Fruit fly (Drosophila melanogaster): ENCODE measurements around the gene TwdlG.
A peak's percentile ranks its signal among the peaks of the same experiment; 100 is the strongest.

Gene TwdlG

dm6 chr3R:4220780-4221179 lies 30.4 kb downstream of the TwdlG start (continued):
- TF ChIP-seq Hey (tag; optimal IDR thresholded peaks at IDR 0.05): no peak
- TF ChIP-seq CG32767 (GFP tag; IDR thresholded peaks at IDR 0.05): no peak
- TF ChIP-seq sens (GFP tag): peak; percentile 73
- TF ChIP-seq Ets65A (GFP tag): peak; percentile 87
- no peak for TF ChIP-seq CkIIα-i1 (GFP tag; IDR thresholded peaks at IDR 0.05)
- TF ChIP-seq CG8388 (GFP tag; optimal IDR thresholded peaks at IDR 0.05): no peak
- no peak for TF ChIP-seq CG8924 (tag; optimal IDR thresholded peaks at IDR 0.05)
- TF ChIP-seq CG10462 (GFP tag; optimal IDR thresholded peaks at IDR 0.05): no peak
- no peak for TF ChIP-seq yki (optimal IDR thresholded peaks at IDR 0.05)
- no peak for TF ChIP-seq CG11398 (GFP tag; optimal IDR thresholded peaks at IDR 0.05)
- peak; percentile 50 for TF ChIP-seq ERR (GFP tag; optimal IDR thresholded peaks at IDR 0.05)
- TF ChIP-seq CG1792 (GFP tag; optimal IDR thresholded peaks at IDR 0.05): peak; percentile 22
- TF ChIP-seq Awh (GFP tag; IDR thresholded peaks at IDR 0.05): no peak
- peak; percentile 47 for TF ChIP-seq gro (GFP tag; optimal IDR thresholded peaks at IDR 0.05)
- no peak for TF ChIP-seq CG2889 (GFP tag; IDR thresholded peaks at IDR 0.05)
- peak; percentile 37; the same call in 1 of the 2 replicates for TF ChIP-seq lmd (GFP tag; IDR thresholded peaks at IDR 0.05)
- no peak for TF ChIP-seq CG6254 (GFP tag; optimal IDR thresholded peaks at IDR 0.05)
- TF ChIP-seq CG3838 (GFP tag; optimal IDR thresholded peaks at IDR 0.05): no peak
- peak; percentile 73 for TF ChIP-seq Sin3A (optimal IDR thresholded peaks at IDR 0.05)
- TF ChIP-seq CG32532 (GFP tag; IDR thresholded peaks at IDR 0.05): peak; percentile 71
- no peak for TF ChIP-seq Dip2 (GFP tag; IDR thresholded peaks at IDR 0.05)
- TF ChIP-seq mam (GFP tag; optimal IDR thresholded peaks at IDR 0.05): peak; percentile 64
- TF ChIP-seq scrt (GFP tag; optimal IDR thresholded peaks at IDR 0.05): no peak
- no peak for TF ChIP-seq cato (GFP tag; optimal IDR thresholded peaks at IDR 0.05; ENCODE audit: borderline replicate concordance)
- peak; percentile 76 for TF ChIP-seq ewg (GFP tag; optimal IDR thresholded peaks at IDR 0.05)
- TF ChIP-seq CG3163 (GFP tag; optimal IDR thresholded peaks at IDR 0.05): peak; percentile 28
- no peak for TF ChIP-seq CG5245 (GFP tag; optimal IDR thresholded peaks at IDR 0.05)
- peak; percentile 97 for TF ChIP-seq zen2 (GFP tag; IDR thresholded peaks at IDR 0.05; ENCODE audit: partially characterized antibody)
- TF ChIP-seq C15 (GFP tag; IDR thresholded peaks at IDR 0.05): no peak
- no peak for TF ChIP-seq dmrt11E (tag; optimal IDR thresholded peaks at IDR 0.05)
- no peak for TF ChIP-seq bowl (GFP tag; IDR thresholded peaks at IDR 0.05)
- no peak for TF ChIP-seq usp (GFP tag; optimal IDR thresholded peaks at IDR 0.05)
- no peak for TF ChIP-seq CG1602 (GFP tag; optimal IDR thresholded peaks at IDR 0.05)
- no peak for TF ChIP-seq stc (GFP tag; IDR thresholded peaks at IDR 0.05)
- TF ChIP-seq Ada2b (GFP tag; IDR thresholded peaks at IDR 0.05): no peak
- peak; percentile 88 for TF ChIP-seq Sry-δ (GFP tag; optimal IDR thresholded peaks at IDR 0.05)
- TF ChIP-seq CG7372 (GFP tag; IDR thresholded peaks at IDR 0.05): no peak
- no peak for TF ChIP-seq Aef1 (GFP tag; IDR thresholded peaks at IDR 0.05)
- TF ChIP-seq ems (GFP tag; optimal IDR thresholded peaks at IDR 0.05): peak; percentile 49
- no peak for TF ChIP-seq unpg (GFP tag; optimal IDR thresholded peaks at IDR 0.05)
- peak; percentile 4 for TF ChIP-seq CG10979 (tag; optimal IDR thresholded peaks at IDR 0.05)
- no peak for TF ChIP-seq CG11560 (tag; IDR thresholded peaks at IDR 0.05)
- no peak for TF ChIP-seq Abd-B (GFP tag; optimal IDR thresholded peaks at IDR 0.05)
- TF ChIP-seq HLH3B (GFP tag; IDR thresholded peaks at IDR 0.05): no peak
- no peak for TF ChIP-seq Eip74EF (GFP tag; optimal IDR thresholded peaks at IDR 0.05)
- TF ChIP-seq TFAM (GFP tag; optimal IDR thresholded peaks at IDR 0.05): no peak
- TF ChIP-seq seq (GFP tag; IDR thresholded peaks at IDR 0.05): no peak
- TF ChIP-seq CG3726 (GFP tag; IDR thresholded peaks at IDR 0.05): no peak
- no peak for TF ChIP-seq Trl (optimal IDR thresholded peaks at IDR 0.05)
- peak; percentile 43 for TF ChIP-seq Trl (GFP tag; optimal IDR thresholded peaks at IDR 0.05)
- TF ChIP-seq bcd (GFP tag; optimal IDR thresholded peaks at IDR 0.05): peak; percentile 36
- TF ChIP-seq sim (GFP tag; IDR thresholded peaks at IDR 0.05): no peak
- no peak for TF ChIP-seq otp (GFP tag; IDR thresholded peaks at IDR 0.05)
- no peak for TF ChIP-seq Asciz (GFP tag; optimal IDR thresholded peaks at IDR 0.05)
- no peak for TF ChIP-seq CG3065 (GFP tag; optimal IDR thresholded peaks at IDR 0.05)

All from whole organism, embryonic.